Worm (Caenorhabditis elegans) whole organism, L1 larva: ENCODE data around the gene str-208.

ENCODE experiments used
- C04F5.9 ChIP-seq: sonication (generic microtip); optimal IDR thresholded peaks from 2 replicates; lab custom pipeline; 2016; ENCODE audit warnings: missing genetic modification characterization, missing compliant biosample characterization
- C16A3.4 ChIP-seq: fragments of 150-350 bp; optimal IDR thresholded peaks from 2 replicates; lab custom pipeline; 2014; ENCODE audit warnings: missing biosample characterization, missing genetic modification characterization
- blmp-1 ChIP-seq: fragments of 150-350 bp; optimal IDR thresholded peaks from 2 replicates; lab custom pipeline; 2014; ENCODE audit warnings: missing biosample characterization, missing genetic modification characterization
- ceh-63 ChIP-seq: fragments of 200-800 bp; sonication (Bioruptor generic); optimal IDR thresholded peaks from 2 replicates; lab custom pipeline; 2018; ENCODE audit warnings: mild to moderate bottlenecking, missing genetic modification characterization, missing compliant biosample characterization
- ceh-8 ChIP-seq: fragments of 200-800 bp; sonication (Bioruptor generic); optimal IDR thresholded peaks from 2 replicates; lab custom pipeline; 2018; ENCODE audit warnings: mild to moderate bottlenecking, missing genetic modification characterization, moderate library complexity, missing compliant biosample characterization
- ces-1 ChIP-seq: fragments of 150-350 bp; optimal IDR thresholded peaks from 2 replicates; lab custom pipeline; 2014; ENCODE audit warnings: missing biosample characterization, missing genetic modification reagents, missing genetic modification characterization
- dsc-1 ChIP-seq: sonication (generic microtip); optimal IDR thresholded peaks from 2 replicates; lab custom pipeline; 2016; ENCODE audit warnings: mild to moderate bottlenecking, missing genetic modification characterization, missing compliant biosample characterization
- efl-3 ChIP-seq: fragments of 200-800 bp; sonication (Bioruptor generic); optimal IDR thresholded peaks from 2 replicates; lab custom pipeline; 2018; ENCODE audit warnings: mild to moderate bottlenecking, missing genetic modification characterization, missing compliant biosample characterization
- elt-2 ChIP-seq: sonication (generic microtip); optimal IDR thresholded peaks from 2 replicates; lab custom pipeline; 2016; ENCODE audit warnings: missing genetic modification characterization, mild to moderate bottlenecking, inconsistent platforms, missing compliant biosample characterization, missing genetic modification reagents
- elt-3 ChIP-seq, 6 experiments: fragments of 150-350 bp in 1 of 6; sonication (generic microtip); optimal IDR thresholded peaks; 2 replicates each; lab custom pipeline; 2017 to 2018; ENCODE audit warnings: missing biosample characterization in 6 of 6, missing genetic modification characterization in 6 of 6, inconsistent platforms in 1 of 6
- fkh-4 ChIP-seq: sonication (generic microtip); optimal IDR thresholded peaks from 2 replicates; lab custom pipeline; 2016; ENCODE audit warnings: missing compliant biosample characterization, missing genetic modification characterization, borderline replicate concordance
- fkh-8 ChIP-seq: sonication (generic microtip); optimal IDR thresholded peaks from 2 replicates; lab custom pipeline; 2016; ENCODE audit warnings: mild to moderate bottlenecking, missing genetic modification characterization, missing compliant biosample characterization
- grh-1 ChIP-seq: fragments of 200-800 bp; sonication (Bioruptor generic); IDR thresholded peaks from 2 replicates; pipeline ENCODE4 v1.3.6; 2022; ENCODE audit warnings: missing genetic modification reagents, missing genetic modification characterization, missing compliant biosample characterization
- hpl-2 ChIP-seq: fragments of 150-350 bp; optimal IDR thresholded peaks from 2 replicates; lab custom pipeline; 2014; ENCODE audit warnings: missing biosample characterization, missing genetic modification reagents, missing genetic modification characterization
- jun-1 ChIP-seq: fragments of 150-350 bp; optimal IDR thresholded peaks from 2 replicates; lab custom pipeline; 2014; ENCODE audit warnings: missing biosample characterization, missing genetic modification reagents, missing genetic modification characterization
- mab-9 ChIP-seq: fragments of 200-800 bp; sonication (Bioruptor generic); IDR thresholded peaks from 2 replicates; pipeline ENCODE4 v1.3.6; 2022; ENCODE audit warnings: missing genetic modification reagents, missing genetic modification characterization, missing compliant biosample characterization
- nhr-11 ChIP-seq: fragments of 150-350 bp; optimal IDR thresholded peaks from 2 replicates; lab custom pipeline; 2014; ENCODE audit warnings: missing biosample characterization, missing genetic modification characterization
- nhr-12 ChIP-seq: sonication (generic microtip); optimal IDR thresholded peaks from 2 replicates; lab custom pipeline; 2017; ENCODE audit warnings: missing biosample characterization, missing genetic modification characterization
- nhr-19 ChIP-seq: fragments of 200-800 bp; sonication (Bioruptor generic); conservative IDR thresholded peaks from 2 replicates; pipeline ENCODE4 v1.3.6; 2022; ENCODE audit warnings: missing genetic modification characterization, missing compliant biosample characterization
- nhr-28 ChIP-seq: fragments of 150-350 bp; optimal IDR thresholded peaks from 2 replicates; lab custom pipeline; 2014; ENCODE audit warnings: missing biosample characterization, missing genetic modification characterization
- nhr-47 ChIP-seq: sonication (generic microtip); optimal IDR thresholded peaks from 2 replicates; lab custom pipeline; 2016; ENCODE audit warnings: mild to moderate bottlenecking, missing genetic modification characterization, moderate library complexity, missing compliant biosample characterization
- nhr-77 ChIP-seq: fragments of 150-350 bp; optimal IDR thresholded peaks from 2 replicates; lab custom pipeline; 2014; ENCODE audit warnings: missing biosample characterization, missing genetic modification characterization
- nhr-84 ChIP-seq: sonication (generic microtip); optimal IDR thresholded peaks from 2 replicates; lab custom pipeline; 2017; ENCODE audit warnings: missing biosample characterization, missing genetic modification characterization
- pax-3 ChIP-seq: fragments of 200-800 bp; sonication (Bioruptor generic); optimal IDR thresholded peaks from 2 replicates; lab custom pipeline; 2018; ENCODE audit warnings: mild to moderate bottlenecking, missing genetic modification characterization, moderate library complexity, missing compliant biosample characterization
- sox-4 ChIP-seq: sonication (generic microtip); optimal IDR thresholded peaks from 2 replicates; lab custom pipeline; 2016; ENCODE audit warnings: missing genetic modification characterization, missing compliant biosample characterization
- sptf-1 ChIP-seq: fragments of 150-350 bp; optimal IDR thresholded peaks from 2 replicates; lab custom pipeline; 2014; ENCODE audit warnings: missing biosample characterization, missing genetic modification characterization
- sup-37 ChIP-seq: fragments of 200-800 bp; sonication (Bioruptor generic); optimal IDR thresholded peaks from 2 replicates; lab custom pipeline; 2018; ENCODE audit warnings: mild to moderate bottlenecking, missing genetic modification characterization, missing compliant biosample characterization
- tlp-1 ChIP-seq: fragments of 150-350 bp; optimal IDR thresholded peaks from 2 replicates; lab custom pipeline; 2014; ENCODE audit warnings: missing biosample characterization, missing genetic modification characterization
- unc-30 ChIP-seq: sonication (generic microtip); optimal IDR thresholded peaks from 2 replicates; lab custom pipeline; 2017; ENCODE audit warnings: missing biosample characterization, missing genetic modification characterization
- ztf-4 ChIP-seq: fragments of 150-350 bp; optimal IDR thresholded peaks from 2 replicates; lab custom pipeline; 2014; ENCODE audit warnings: missing biosample characterization, missing genetic modification characterization

The str-208 gene

ce11 chrV:4912313-4912712 lies 44.3 kb upstream of the str-208 start, which contains the start of gene H23N18.5:
H23N18.5 (minus strand) TSS chrV:4912381.
- peak; percentile 10 for TF ChIP-seq ztf-4
- TF ChIP-seq blmp-1: peak; percentile 10
- TF ChIP-seq hpl-2 (GFP tag; lab: Kevin White, UChicago): no peak

- TF ChIP-seq dsc-1 (tag; lab: Kevin White, UChicago) (no peak), nhr-12 (tag; lab: Kevin White, UChicago) (no peak), sup-37 (GFP tag; lab: Kevin White, UChicago) (no peak), fkh-8 (no peak), grh-1 (no peak), nhr-19 (no peak), efl-3 (GFP tag; lab: Kevin White, UChicago) (no peak), ceh-8 (GFP tag; lab: Kevin White, UChicago) (no peak), nhr-77 (tag; lab: Kevin White, UChicago) (no peak)
- TF ChIP-seq, all 84 proteins: peak for 0
These were observed 42.8 kb upstream of the str-208 start for ce11 chrV:4913853-4914252.

- TF ChIP-seq elt-2 (tag; lab: Kevin White, UChicago): peak; percentile 75
- TF ChIP-seq nhr-28 (tag; lab: Kevin White, UChicago): no peak
- no peak for TF ChIP-seq nhr-11 (tag; lab: Kevin White, UChicago)
- no peak for TF ChIP-seq fkh-4
- TF ChIP-seq ces-1 (GFP tag; lab: Kevin White, UChicago): no peak
- no peak for TF ChIP-seq mab-9 (GFP tag; lab: Robert Waterston, UW)
- peak; percentile 38 for TF ChIP-seq tlp-1 (tag; lab: Kevin White, UChicago)
- no peak for TF ChIP-seq pax-3 (tag; lab: Kevin White, UChicago)
- TF ChIP-seq nhr-84 (tag; lab: Kevin White, UChicago): no peak
- TF ChIP-seq nhr-19: no peak
These were observed 41.8 kb upstream of the str-208 start, which contains the start of gene H23N18.6 for ce11 chrV:4914879-4915278. H23N18.6 (minus strand) TSS chrV:4915079.

ce11 chrV:4918091-4918624 lies 38.5 kb upstream of the str-208 start, which contains the start of gene C02E7.7:
C02E7.7 (minus strand) TSS chrV:4918574.
- no peak for TF ChIP-seq elt-3 (tag; optimal IDR thresholded peaks at IDR 0.05; lab: Kevin White, UChicago)
- TF ChIP-seq nhr-12 (tag; lab: Kevin White, UChicago): no peak
- TF ChIP-seq efl-3 (GFP tag; lab: Kevin White, UChicago): no peak
- TF ChIP-seq sptf-1 (tag; lab: Kevin White, UChicago): no peak
- TF ChIP-seq C04F5.9: no peak
- TF ChIP-seq hpl-2 (GFP tag; lab: Kevin White, UChicago): no peak
- TF ChIP-seq nhr-47 (tag; lab: Kevin White, UChicago): no peak
- TF ChIP-seq grh-1: no peak

- TF ChIP-seq nhr-47 (tag; lab: Kevin White, UChicago): no peak
- peak; percentile 88 for TF ChIP-seq blmp-1
- TF ChIP-seq unc-30: no peak
- peak; percentile 2 for TF ChIP-seq jun-1 (tag; lab: Kevin White, UChicago)
- TF ChIP-seq ztf-4: peak; percentile 81
- TF ChIP-seq dsc-1 (tag; lab: Kevin White, UChicago): no peak
- no peak for TF ChIP-seq elt-2 (tag; lab: Kevin White, UChicago)
These were observed 37.9 kb upstream of the str-208 start, which contains the start of gene C02E7.6 for ce11 chrV:4918664-4919257. C02E7.6 (plus strand) TSS chrV:4919207.

ce11 chrV:4920690-4921152 lies 35.9 kb upstream of the str-208 start, which contains the start of the genes C02E7.8 and srh-23:
C02E7.8 (minus strand) TSS chrV:4920790.
srh-23 (plus strand) TSS chrV:4921102.
- TF ChIP-seq blmp-1 (peak; percentile 33), efl-3 (GFP tag; lab: Kevin White, UChicago) (no peak)

- TF ChIP-seq C16A3.4 (tag; lab: Kevin White, UChicago) (no peak), ceh-63 (GFP tag; lab: Kevin White, UChicago) (no peak), hpl-2 (GFP tag; lab: Kevin White, UChicago) (no peak), sox-4 (tag; lab: Kevin White, UChicago) (no peak), sup-37 (GFP tag; lab: Kevin White, UChicago) (no peak), C04F5.9 (no peak), sptf-1 (tag; lab: Kevin White, UChicago) (no peak)
- TF ChIP-seq, all 84 proteins: peak for 0
These were observed 34.6 kb upstream of the str-208 start, which contains the start of gene srh-22 for ce11 chrV:4922024-4922423. srh-22 (plus strand) TSS chrV:4922324.
